Fruit fly (Drosophila melanogaster): ENCODE data around the gene Ir8a.

Ir8a gene

dm6 chrX:9196362-9196761 is 40.0 kb downstream of the Ir8a start, which contains the start of gene CG12118 (continued):
- TF ChIP-seq CG4617 (GFP tag; optimal IDR thresholded peaks at IDR 0.05; ENCODE audit: borderline replicate concordance) (peak; percentile 52), Lhr (GFP tag; optimal IDR thresholded peaks at IDR 0.05) (peak; percentile 52), mld (GFP tag; IDR thresholded peaks at IDR 0.05; ENCODE audit: partially characterized antibody) (peak; percentile 90; the same call in 2 of the 3 replicates), CTCF (GFP tag; optimal IDR thresholded peaks at IDR 0.05) (no peak), lov (optimal IDR thresholded peaks at IDR 0.05) (no peak), lov (GFP tag; IDR thresholded peaks at IDR 0.05) (peak; percentile 84), CG7271 (tag; optimal IDR thresholded peaks at IDR 0.05) (peak; percentile 3), CG17328 (GFP tag; IDR thresholded peaks at IDR 0.05) (peak; percentile 86), croc (GFP tag; conservative IDR thresholded peaks at IDR 0.05) (peak; percentile 39; the same call in 2 of the 3 replicates), pnt (GFP tag; optimal IDR thresholded peaks at IDR 0.05) (no peak), lilli (GFP tag; optimal IDR thresholded peaks at IDR 0.05) (peak; percentile 82), CG30431 (GFP tag; optimal IDR thresholded peaks at IDR 0.05) (peak; percentile 8), CG9215 (GFP tag; IDR thresholded peaks at IDR 0.05) (peak; percentile 60), Hey (tag; optimal IDR thresholded peaks at IDR 0.05) (no peak), CG16813 (GFP tag; IDR thresholded peaks at IDR 0.05; ENCODE audit: partially characterized antibody) (peak; percentile 92), CG12155 (GFP tag; optimal IDR thresholded peaks at IDR 0.05) (peak; percentile 79), CG8924 (tag; optimal IDR thresholded peaks at IDR 0.05) (peak; percentile 63), CG5245 (GFP tag; optimal IDR thresholded peaks at IDR 0.05) (peak; percentile 67), Fer1 (GFP tag; optimal IDR thresholded peaks at IDR 0.05) (peak; percentile 70), CG14667 (GFP tag; IDR thresholded peaks at IDR 0.05) (peak; percentile 57; the same call in 1 of the 2 replicates), PHDP (tag; optimal IDR thresholded peaks at IDR 0.05) (peak; percentile 77), Oli (tag; optimal IDR thresholded peaks at IDR 0.05) (peak; percentile 59), Ets97D (GFP tag; optimal IDR thresholded peaks at IDR 0.05) (peak; percentile 36), eyg (GFP tag; optimal IDR thresholded peaks at IDR 0.05) (no peak), Antp (GFP tag; optimal IDR thresholded peaks at IDR 0.05) (no peak), chn (GFP tag; optimal IDR thresholded peaks at IDR 0.05) (peak; percentile 57), Hmx (GFP tag; optimal IDR thresholded peaks at IDR 0.05) (no peak), kay (GFP tag; optimal IDR thresholded peaks at IDR 0.05) (peak; percentile 62), Oaz (GFP tag; IDR thresholded peaks at IDR 0.05) (peak; percentile 48; the same call in 1 of the 2 replicates), Awh (GFP tag; IDR thresholded peaks at IDR 0.05) (peak; percentile 79; the same call in 1 of the 2 replicates), sqz (GFP tag; optimal IDR thresholded peaks at IDR 0.05) (peak; percentile 43), Vsx1 (GFP tag; optimal IDR thresholded peaks at IDR 0.05) (no peak), CG12942 (GFP tag; optimal IDR thresholded peaks at IDR 0.05) (peak; percentile 81), Myb (GFP tag; optimal IDR thresholded peaks at IDR 0.05) (peak; percentile 30), ems (GFP tag; optimal IDR thresholded peaks at IDR 0.05) (peak; percentile 17), CG31388 (GFP tag; optimal IDR thresholded peaks at IDR 0.05) (peak; percentile 42), Hr3 (GFP tag; optimal IDR thresholded peaks at IDR 0.05) (peak; percentile 84), Sin3A (optimal IDR thresholded peaks at IDR 0.05) (no peak), CG12219 (GFP tag; optimal IDR thresholded peaks at IDR 0.05) (no peak), scrt (GFP tag; optimal IDR thresholded peaks at IDR 0.05) (peak; percentile 43), fd64A (GFP tag; optimal IDR thresholded peaks at IDR 0.05) (no peak), CkIIα-i1 (GFP tag; IDR thresholded peaks at IDR 0.05) (no peak), exex (tag; optimal IDR thresholded peaks at IDR 0.05) (peak; percentile 50), Hmr (GFP tag; optimal IDR thresholded peaks at IDR 0.05) (peak; percentile 72), inv (GFP tag; IDR thresholded peaks at IDR 0.05; ENCODE audit: partially characterized antibody) (peak; percentile 73), luna (GFP tag; optimal IDR thresholded peaks at IDR 0.05) (no peak), dpn (GFP tag; optimal IDR thresholded peaks at IDR 0.05) (peak; percentile 21 to 88), Rx (GFP tag; IDR thresholded peaks at IDR 0.05) (peak; percentile 45; the same call in 1 of the 2 replicates), CG2875 (GFP tag; optimal IDR thresholded peaks at IDR 0.05) (peak; percentile 44), B-H2 (GFP tag; optimal IDR thresholded peaks at IDR 0.05) (peak; percentile 81), Pdp1 (GFP tag; optimal IDR thresholded peaks at IDR 0.05) (peak; percentile 35 to 52), CG7556 (GFP tag; optimal IDR thresholded peaks at IDR 0.05) (peak; percentile 78)
